Fruit fly (Drosophila melanogaster) whole organism: Measurements from ENCODE around the gene CG31055.

Experiments
- CG8478 ChIP-seq: fragments of >200 bp; optimal IDR thresholded peaks from 2 replicates; lab custom pipeline; 2018; ENCODE audit warnings: inconsistent platforms
- Dll ChIP-seq: fragments of >200 bp; optimal IDR thresholded peaks from 2 replicates; lab custom pipeline; 2017
- EcR ChIP-seq, 2 experiments: fragments of >200 bp; optimal IDR thresholded peaks; 2 replicates each; lab custom pipeline; 2017; ENCODE audit warnings: missing biosample characterization in 2 of 2, missing genetic modification characterization in 2 of 2, missing genetic modification reagents in 2 of 2
- pan ChIP-seq: fragments of >200 bp; optimal IDR thresholded peaks from 2 replicates; lab custom pipeline; 2017
- psq ChIP-seq: fragments of >200 bp; optimal IDR thresholded peaks from 2 replicates; lab custom pipeline; 2017
- usp ChIP-seq: fragments of >200 bp; optimal IDR thresholded peaks from 2 replicates; lab custom pipeline; 2017; ENCODE audit warnings: missing biosample characterization, missing genetic modification characterization, mixed read lengths

CG31055 gene

DNA sequence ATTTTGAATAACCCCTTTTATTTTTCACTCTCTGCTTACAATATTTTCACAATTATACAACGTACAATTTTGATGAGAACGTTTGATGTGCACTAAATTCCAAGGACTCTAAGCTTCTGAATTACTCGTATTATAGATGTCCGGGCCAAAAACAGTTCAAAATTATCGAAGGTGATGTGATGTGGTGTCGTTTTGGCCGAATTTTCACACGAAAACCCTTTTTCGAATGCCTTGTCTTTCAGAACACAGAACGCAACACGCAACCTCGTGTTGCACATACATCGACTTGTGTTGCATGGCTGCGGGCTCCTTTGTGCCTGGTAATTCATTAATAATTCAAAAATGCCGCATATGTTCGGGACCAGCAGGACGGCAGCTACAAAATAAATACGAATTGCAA lies at the start of gene CG31055:
CG31055 (minus strand) TSS at position 101 of the 400 bp plus-strand sequence.
- TF ChIP-seq usp (GFP tag; lab: Kevin White, UChicago): no peak
- no peak for TF ChIP-seq EcR (GFP tag; optimal IDR thresholded peaks at IDR 0.05; lab: Kevin White, UChicago)
- TF ChIP-seq pan (lab: Kevin White, UChicago): no peak
- no peak for TF ChIP-seq psq (lab: Kevin White, UChicago)
- TF ChIP-seq Dll: no peak
- no peak for TF ChIP-seq CG8478 (lab: Kevin White, UChicago)

DNA sequence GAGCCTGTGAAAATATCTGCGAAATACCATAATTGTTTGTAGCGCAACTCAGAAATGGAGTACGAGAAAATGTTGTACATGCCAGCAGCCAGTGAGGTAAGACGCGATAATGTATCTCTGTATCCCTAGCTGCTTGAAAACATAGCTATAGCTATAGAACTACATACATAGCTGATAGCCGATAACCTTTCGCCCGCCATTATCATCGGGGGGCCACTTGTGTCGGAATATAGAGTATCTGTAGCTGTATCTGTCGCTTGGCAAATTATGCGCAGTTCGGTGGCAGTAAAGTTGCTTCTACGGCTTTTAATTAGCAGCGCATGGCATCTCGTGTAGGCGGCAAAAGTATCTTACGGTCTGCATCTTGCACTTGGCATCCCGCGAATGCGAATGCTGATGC lies 49.1 kb upstream of the CG31055 start:
- no peak for TF ChIP-seq psq (lab: Kevin White, UChicago)
- no peak for TF ChIP-seq EcR (GFP tag; optimal IDR thresholded peaks at IDR 0.05; lab: Kevin White, UChicago)
- TF ChIP-seq pan (lab: Kevin White, UChicago): no peak
- TF ChIP-seq CG8478 (lab: Kevin White, UChicago): no peak
- no peak for TF ChIP-seq usp (GFP tag; lab: Kevin White, UChicago)
- TF ChIP-seq Dll: no peak

DNA sequence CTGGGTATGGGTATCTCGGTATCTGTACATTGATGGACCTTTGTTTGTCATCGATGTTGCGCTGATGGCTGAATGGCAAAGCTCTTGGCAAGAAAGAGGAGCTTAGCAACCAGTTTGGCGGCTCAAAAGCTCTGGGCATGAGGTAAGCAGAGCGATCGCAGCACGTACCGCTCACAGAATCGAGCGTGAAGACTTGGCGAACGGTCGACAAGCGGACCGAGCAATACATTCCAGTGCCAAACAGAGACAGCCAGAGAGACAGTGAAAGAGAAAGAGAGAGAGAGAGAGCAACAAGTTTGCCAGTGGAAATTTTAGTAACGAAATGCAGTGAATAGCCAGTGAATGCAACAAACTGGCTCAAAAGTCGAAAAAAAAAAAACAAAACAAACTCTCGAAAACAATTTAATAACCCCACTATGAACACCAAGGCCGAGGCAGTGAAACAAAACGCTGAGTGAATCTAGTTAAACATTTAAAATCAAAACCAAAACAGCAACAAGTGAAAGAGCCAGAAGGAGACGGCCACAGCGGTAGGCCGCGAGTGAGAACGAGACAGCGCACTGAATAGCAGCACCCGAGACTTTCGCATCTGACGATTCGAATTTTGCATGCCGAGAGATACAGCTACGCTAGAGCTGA lies 48.6 kb upstream of the CG31055 start, which contains the start of gene Ets98B:
Ets98B (plus strand) TSS at position 172 of the 639 bp plus-strand sequence.
- no peak for TF ChIP-seq Dll
- TF ChIP-seq CG8478 (lab: Kevin White, UChicago): peak; percentile 60

DNA sequence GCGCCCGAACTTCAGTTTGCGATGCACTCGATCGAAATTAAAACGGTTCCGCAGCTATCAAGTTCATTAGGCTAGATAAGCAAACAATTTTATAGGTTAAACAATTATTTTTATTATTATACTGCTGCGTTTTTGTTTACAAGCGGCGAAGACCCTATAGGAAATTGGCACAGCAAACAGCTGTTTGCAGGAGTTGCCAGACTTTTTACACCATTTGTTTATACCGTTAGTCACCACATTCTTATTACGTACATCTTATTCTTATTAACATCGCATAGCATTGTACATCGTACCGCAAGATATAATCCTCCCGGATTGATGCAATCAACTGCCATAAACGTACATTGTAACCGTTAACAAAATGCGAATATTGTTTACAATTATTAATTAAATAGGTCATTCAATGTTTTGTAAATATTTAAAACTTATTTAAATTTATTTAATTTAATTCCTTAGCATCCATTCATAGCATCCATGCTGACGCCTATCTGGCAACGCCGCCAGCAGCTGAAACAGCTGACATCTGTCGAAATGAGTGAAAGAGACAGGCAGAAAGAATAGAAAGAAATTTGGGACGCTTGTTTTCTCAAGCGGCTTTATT lies 18.7 kb upstream of the CG31055 start, which contains the start of the genes CROT and CG12877:
CROT (minus strand) TSS at position 171 of the 601 bp plus-strand sequence.
CG12877 (plus strand) TSS at position 520 of the 601 bp plus-strand sequence.
- no peak for TF ChIP-seq EcR (GFP tag; optimal IDR thresholded peaks at IDR 0.05; lab: Kevin White, UChicago)
- TF ChIP-seq pan (lab: Kevin White, UChicago): no peak
- no peak for TF ChIP-seq usp (GFP tag; lab: Kevin White, UChicago)

DNA sequence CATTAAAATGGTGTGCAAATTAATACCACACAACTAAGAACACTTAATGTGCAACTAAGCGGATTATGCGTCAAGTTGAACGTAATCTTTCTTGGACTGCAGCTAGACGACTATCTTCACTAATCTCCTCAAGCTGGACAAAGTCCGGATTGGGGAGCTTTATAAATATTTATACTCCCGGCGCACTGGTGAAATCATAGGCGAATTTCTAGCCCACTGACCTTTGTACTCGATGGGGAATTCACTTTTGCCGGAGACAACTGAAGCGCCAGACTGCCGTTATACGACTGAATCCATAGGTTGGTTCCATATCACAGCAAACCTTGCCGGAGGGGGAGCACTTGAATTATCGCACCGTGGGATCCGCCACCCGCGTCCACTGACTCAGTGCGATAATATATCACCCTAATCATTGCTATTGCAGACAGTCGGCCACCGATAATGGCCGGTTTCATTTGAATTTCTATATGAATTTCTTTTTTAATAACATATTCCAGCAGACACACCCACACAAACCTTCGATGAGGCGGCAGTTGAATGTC lies 18.2 kb upstream of the CG31055 start:
- TF ChIP-seq CG8478 (lab: Kevin White, UChicago) (no peak), psq (lab: Kevin White, UChicago) (no peak), EcR (GFP tag; optimal IDR thresholded peaks at IDR 0.05; lab: Kevin White, UChicago) (no peak), pan (lab: Kevin White, UChicago) (no peak), Dll (no peak), usp (GFP tag; lab: Kevin White, UChicago) (no peak)

DNA sequence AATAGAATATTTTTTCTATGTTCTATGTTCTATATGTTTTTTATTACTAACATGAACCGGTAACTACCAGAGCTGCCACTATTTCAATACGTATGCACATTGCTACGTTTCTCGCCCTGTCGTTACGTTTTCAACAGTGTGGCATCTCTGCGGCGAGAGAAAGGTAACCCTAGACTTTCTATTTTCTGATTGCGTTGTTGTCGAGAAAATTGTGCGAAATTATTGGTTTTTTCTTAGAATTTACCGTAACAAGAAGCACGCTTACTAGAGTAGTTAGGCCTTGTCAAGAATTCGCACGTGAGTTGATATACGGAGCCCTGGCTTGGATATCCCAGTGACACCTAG lies 12.3 kb upstream of the CG31055 start, which contains the start of gene btz:
btz (plus strand) TSS at position 133 of the 345 bp plus-strand sequence.
- TF ChIP-seq EcR (GFP tag; optimal IDR thresholded peaks at IDR 0.05; lab: Kevin White, UChicago) (no peak), CG8478 (lab: Kevin White, UChicago) (no peak), psq (lab: Kevin White, UChicago) (no peak), Dll (no peak), usp (GFP tag; lab: Kevin White, UChicago) (no peak), pan (lab: Kevin White, UChicago) (no peak)

DNA sequence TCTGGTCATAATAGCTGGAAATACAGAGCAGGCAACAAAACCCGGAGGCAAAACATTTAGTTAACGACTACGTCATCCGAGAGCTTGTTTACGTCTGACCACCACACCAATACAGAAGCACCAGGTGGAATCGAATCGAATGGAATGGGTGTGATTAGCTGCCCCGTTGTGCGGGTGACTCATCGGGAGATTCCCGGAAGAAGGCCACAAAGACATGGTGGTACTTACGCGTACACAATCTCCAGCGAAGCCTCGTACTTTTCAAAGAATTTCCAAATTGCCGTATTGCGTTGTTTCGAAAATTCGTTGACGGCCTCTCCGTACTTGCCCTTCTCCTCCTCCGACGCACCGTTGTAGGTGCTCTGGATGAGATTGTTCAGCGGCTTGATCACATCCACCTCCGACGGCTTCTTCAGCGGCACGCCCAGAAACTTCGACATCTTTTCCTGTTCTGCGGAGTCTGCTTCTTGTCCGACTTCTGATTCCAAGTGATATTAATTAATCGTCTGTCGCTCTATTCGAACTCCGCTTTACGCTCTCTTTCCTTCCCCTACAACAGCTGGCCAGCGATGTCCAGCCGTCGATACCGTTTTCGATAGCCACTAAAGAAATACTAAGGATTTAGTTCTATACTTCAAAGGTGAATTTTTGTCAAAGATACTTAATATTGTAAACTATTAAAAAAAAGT lies 11.8 kb upstream of the CG31055 start, which contains the start of gene ALiX:
ALiX (minus strand) TSS at position 571 of the 689 bp plus-strand sequence.
- TF ChIP-seq psq (lab: Kevin White, UChicago): no peak
- no peak for TF ChIP-seq Dll
- no peak for TF ChIP-seq EcR (GFP tag; optimal IDR thresholded peaks at IDR 0.05; lab: Kevin White, UChicago)
- no peak for TF ChIP-seq pan (lab: Kevin White, UChicago)
- no peak for TF ChIP-seq CG8478 (lab: Kevin White, UChicago)
- TF ChIP-seq usp (GFP tag; lab: Kevin White, UChicago): no peak

DNA sequence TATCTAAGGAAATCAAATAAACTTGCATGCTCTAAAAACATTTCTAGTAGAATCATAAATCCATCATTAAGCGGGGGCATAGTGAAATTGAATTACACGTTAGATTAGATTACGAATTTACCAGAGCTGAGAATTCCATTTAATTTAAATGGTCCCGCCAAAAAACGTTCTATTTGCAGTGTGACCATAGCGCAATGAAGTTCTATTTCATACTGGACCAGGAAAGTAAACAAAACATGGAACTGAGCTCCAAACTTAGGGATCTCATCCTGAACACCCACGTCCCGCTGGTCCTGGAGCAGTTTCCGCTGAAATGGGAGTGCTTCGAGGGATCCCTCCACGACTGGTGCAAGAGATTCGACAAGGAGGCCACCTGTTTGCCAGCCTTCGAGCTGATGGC lies 7.1 kb upstream of the CG31055 start, which contains the start of gene HSPBAP1:
HSPBAP1 (plus strand) TSS at position 217 of the 400 bp plus-strand sequence.
- TF ChIP-seq Dll (no peak), EcR (GFP tag; optimal IDR thresholded peaks at IDR 0.05; lab: Kevin White, UChicago) (no peak), pan (lab: Kevin White, UChicago) (no peak), psq (lab: Kevin White, UChicago) (no peak), usp (GFP tag; lab: Kevin White, UChicago) (no peak), CG8478 (lab: Kevin White, UChicago) (no peak)

DNA sequence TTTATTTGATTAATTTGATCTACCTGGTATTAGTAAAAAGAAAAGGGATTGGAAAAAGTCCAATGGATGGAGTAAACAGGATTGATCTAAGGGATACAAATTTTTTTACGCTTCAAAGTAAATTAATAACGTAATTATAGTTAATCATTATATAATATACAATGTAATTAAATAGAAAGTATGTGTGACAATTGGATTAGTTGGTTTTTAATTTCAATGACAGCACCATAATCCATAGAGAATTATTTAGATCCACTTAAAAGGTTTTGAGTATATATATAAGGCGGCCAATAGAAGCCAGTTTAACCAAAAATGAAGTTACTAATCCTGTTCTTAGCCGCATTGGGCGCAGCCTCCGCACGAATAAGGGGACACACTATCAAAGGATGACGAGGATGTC lies 6.6 kb upstream of the CG31055 start, which contains the start of gene Acp98AB:
Acp98AB (plus strand) TSS at position 301 of the 400 bp plus-strand sequence.
- no peak for TF ChIP-seq pan (lab: Kevin White, UChicago)
- TF ChIP-seq EcR (GFP tag; optimal IDR thresholded peaks at IDR 0.05; lab: Kevin White, UChicago): no peak
- no peak for TF ChIP-seq CG8478 (lab: Kevin White, UChicago)
- TF ChIP-seq usp (GFP tag; lab: Kevin White, UChicago): no peak
- TF ChIP-seq psq (lab: Kevin White, UChicago): no peak
- TF ChIP-seq Dll: no peak

DNA sequence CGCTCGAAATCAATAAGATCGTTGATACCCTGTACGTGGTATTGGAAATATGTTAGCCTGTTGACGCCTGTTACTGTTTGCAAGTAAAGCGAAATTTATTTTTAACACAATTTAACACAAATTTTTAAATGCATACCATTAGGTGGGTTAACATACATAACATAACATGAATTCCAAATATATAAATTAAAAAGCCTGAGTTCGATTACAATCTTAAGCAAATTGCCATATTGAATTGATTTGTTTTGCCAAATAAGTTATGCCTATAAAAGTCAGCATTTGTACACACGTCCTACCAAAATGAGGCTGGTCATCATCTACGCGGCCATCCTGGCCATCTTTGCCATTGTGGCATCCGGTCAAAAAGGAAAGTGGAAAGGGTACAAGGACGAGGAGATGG lies 6.1 kb upstream of the CG31055 start, which contains the start of gene CG43319:
CG43319 (plus strand) TSS at position 301 of the 400 bp plus-strand sequence.
- TF ChIP-seq Dll: no peak
- TF ChIP-seq pan (lab: Kevin White, UChicago): peak; percentile 61

DNA sequence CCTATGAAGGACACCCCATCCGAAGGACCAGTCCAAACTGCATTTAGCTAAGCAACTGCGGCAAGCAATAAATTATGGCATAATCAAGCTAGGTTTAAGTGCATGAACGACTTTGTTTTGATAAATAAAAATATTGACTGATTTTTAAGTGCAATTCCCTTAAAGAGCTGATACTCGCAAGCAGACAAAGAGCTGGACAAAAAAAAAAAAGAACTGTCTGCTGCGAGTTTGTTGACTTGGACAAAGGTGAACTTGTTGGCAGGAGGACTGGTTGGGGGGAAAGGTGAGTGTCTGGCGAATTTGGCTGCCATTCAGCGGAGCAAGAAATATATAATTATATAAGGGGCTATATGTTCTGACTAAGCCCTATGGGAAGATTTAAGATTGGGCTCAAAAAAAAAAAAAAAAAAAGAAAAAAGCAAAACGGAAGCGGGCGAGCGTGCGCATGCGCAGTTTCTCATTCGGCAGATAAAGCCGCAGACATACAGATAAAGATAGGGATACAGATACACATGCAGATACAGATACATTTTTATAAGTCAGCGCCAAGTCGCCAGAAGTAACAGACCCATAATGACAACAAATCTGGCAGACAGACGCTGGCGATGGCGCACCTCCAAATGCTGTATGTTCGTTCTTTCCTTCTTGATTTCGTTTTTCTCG lies 4.8 kb upstream of the CG31055 start:
- no peak for TF ChIP-seq psq (lab: Kevin White, UChicago)
- TF ChIP-seq Dll: no peak
- TF ChIP-seq usp (GFP tag; lab: Kevin White, UChicago): no peak
